Fruit fly (Drosophila melanogaster) whole organism, adult: Measurements from ENCODE around the gene CG43056.

Source experiments
- CG11617 ChIP-seq: fragments of 200-800 bp; sonication (Bioruptor generic); optimal IDR thresholded peaks from 2 replicates; lab custom pipeline; 2017; ENCODE audit warnings: mild to moderate bottlenecking, missing biosample characterization, missing genetic modification reagents, missing genetic modification characterization
- CG12768 ChIP-seq: fragments of 200-800 bp; sonication (Bioruptor generic); optimal IDR thresholded peaks from 2 replicates; lab custom pipeline; 2017; ENCODE audit warnings: missing biosample characterization, missing genetic modification characterization, mild to moderate bottlenecking, moderate library complexity, missing genetic modification reagents
- CG14711 ChIP-seq: fragments of 200-800 bp; sonication (Bioruptor generic); optimal IDR thresholded peaks from 2 replicates; lab custom pipeline; 2018; ENCODE audit warnings: missing biosample characterization, mild to moderate bottlenecking, missing genetic modification characterization, moderate library complexity
- CG1620 ChIP-seq: fragments of 200-800 bp; sonication (Bioruptor generic); optimal IDR thresholded peaks from 2 replicates; lab custom pipeline; 2016; ENCODE audit warnings: missing biosample characterization, missing genetic modification characterization
- CG5204 ChIP-seq: fragments of 200-800 bp; sonication (Bioruptor generic); optimal IDR thresholded peaks from 2 replicates; lab custom pipeline; 2016; ENCODE audit warnings: missing biosample characterization, missing genetic modification characterization
- CG7045 ChIP-seq: fragments of 200-800 bp; sonication (Bioruptor generic); optimal IDR thresholded peaks from 2 replicates; lab custom pipeline; 2017; ENCODE audit warnings: missing biosample characterization, mild to moderate bottlenecking, missing genetic modification characterization
- Clk ChIP-seq: fragments of 200-800 bp; sonication (Bioruptor generic); optimal IDR thresholded peaks from 2 replicates; lab custom pipeline; 2017; ENCODE audit warnings: missing biosample characterization, missing genetic modification characterization
- Crg-1 ChIP-seq: fragments of 200-800 bp; sonication (Bioruptor generic); optimal IDR thresholded peaks from 2 replicates; lab custom pipeline; 2016; ENCODE audit warnings: missing biosample characterization, missing genetic modification characterization
- Hr96 ChIP-seq: fragments of 200-800 bp; sonication (Bioruptor generic); optimal IDR thresholded peaks from 2 replicates; lab custom pipeline; 2016; ENCODE audit warnings: missing biosample characterization, missing genetic modification characterization
- cnc ChIP-seq, 2 experiments: fragments of >200 bp; optimal IDR thresholded peaks; 2 replicates each; lab custom pipeline; 2017
- kay ChIP-seq: fragments of 200-800 bp; sonication (Bioruptor generic); peaks from one replicate; lab custom pipeline; 2016; ENCODE audit warnings: missing biosample characterization, missing genetic modification characterization, borderline replicate concordance
- tj ChIP-seq: fragments of 200-800 bp; sonication (Bioruptor generic); optimal IDR thresholded peaks from 3 replicates; lab custom pipeline; 2017; ENCODE audit warnings: missing biosample characterization, mild to moderate bottlenecking, missing genetic modification characterization, moderate library complexity
- toe ChIP-seq: fragments of 200-800 bp; sonication (Bioruptor generic); optimal IDR thresholded peaks from 2 replicates; lab custom pipeline; 2016; ENCODE audit warnings: missing biosample characterization, missing genetic modification characterization

dm6 chr2L:4464946-4465345 lies 27.4 kb downstream of the CG43056 start, which contains the start of gene FIG4:
- TF ChIP-seq CG11617, result no peak
- TF ChIP-seq CG14711 (tag; lab: Kevin White, UChicago), result no peak
- TF ChIP-seq Crg-1 (GFP tag; lab: Kevin White, UChicago), result no peak
- TF ChIP-seq CG7045 (GFP tag; lab: Kevin White, UChicago), result no peak
- no peak for TF ChIP-seq toe (GFP tag; lab: Kevin White, UChicago)
- TF ChIP-seq CG1620, result no peak
- no peak for TF ChIP-seq Clk (GFP tag; lab: Kevin White, UChicago)
- no peak for TF ChIP-seq CG12768 (GFP tag; lab: Kevin White, UChicago)
- no peak for TF ChIP-seq CG5204 (GFP tag; lab: Kevin White, UChicago)
- no peak for TF ChIP-seq cnc (optimal IDR thresholded peaks at IDR 0.05; lab: Kevin White, UChicago)
- TF ChIP-seq tj (GFP tag; lab: Kevin White, UChicago), result no peak
- TF ChIP-seq kay (GFP tag; lab: Kevin White, UChicago), result no peak
- no peak for TF ChIP-seq Hr96 (GFP tag; lab: Kevin White, UChicago)
